Worm (Caenorhabditis elegans) whole organism, L4/young adult: ENCODE results near the gene R144.11.
A peak's percentile ranks its signal among the peaks of the same experiment; 100 is the strongest.
"Not testable (repeated sequence)": the region's sequence is repeated elsewhere in the genome, so short reads cannot be mapped to it uniquely, and the experiment has no call there.

Experiments
- W03F9.2 ChIP-seq: fragments of 150-350 bp; optimal IDR thresholded peaks from 2 replicates; lab custom pipeline; 2014; ENCODE audit warnings: missing biosample characterization, missing genetic modification characterization
- dao-5 ChIP-seq: sonication (generic microtip); optimal IDR thresholded peaks from 2 replicates; lab custom pipeline; 2016; ENCODE audit warnings: missing genotype, missing genetic modification characterization, moderate library complexity, missing compliant biosample characterization
- him-1 ChIP-seq: sonication (generic microtip); optimal IDR thresholded peaks from 2 replicates; lab custom pipeline; 2016; ENCODE audit warnings: missing genotype, missing genetic modification reagents, missing genetic modification characterization, missing compliant biosample characterization

Gene R144.11

DNA sequence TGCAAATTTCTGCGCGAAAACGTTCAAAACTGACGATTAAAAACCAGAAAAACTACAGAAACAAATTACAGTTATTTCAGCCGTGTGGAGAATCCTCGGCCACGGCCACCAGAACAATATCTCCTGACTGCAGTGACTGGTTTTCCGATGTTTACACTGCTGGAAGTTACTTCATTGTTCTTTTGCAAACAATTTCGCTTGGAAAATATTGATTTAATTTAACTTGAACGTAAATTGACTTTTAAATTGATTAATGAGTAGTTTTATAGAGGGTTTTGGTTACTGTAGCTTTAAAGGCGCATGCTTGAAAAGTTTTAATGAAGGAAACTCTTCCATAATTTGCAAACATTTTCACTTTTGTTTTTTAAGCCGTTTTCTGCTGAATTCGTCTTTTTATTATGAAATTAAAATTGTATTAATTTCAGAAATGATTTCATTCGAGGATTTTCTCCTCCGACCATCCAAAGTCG is 9.6 kb downstream of the R144.11 start, which contains the start of gene smcr-8:
smcr-8 (plus strand) TSS at position 420 of the 470 bp plus-strand sequence.
- TF ChIP-seq dao-5 (tag; lab: Kevin White, UChicago) (no peak), W03F9.2 (no peak), him-1 (tag; lab: Kevin White, UChicago) (no peak)

DNA sequence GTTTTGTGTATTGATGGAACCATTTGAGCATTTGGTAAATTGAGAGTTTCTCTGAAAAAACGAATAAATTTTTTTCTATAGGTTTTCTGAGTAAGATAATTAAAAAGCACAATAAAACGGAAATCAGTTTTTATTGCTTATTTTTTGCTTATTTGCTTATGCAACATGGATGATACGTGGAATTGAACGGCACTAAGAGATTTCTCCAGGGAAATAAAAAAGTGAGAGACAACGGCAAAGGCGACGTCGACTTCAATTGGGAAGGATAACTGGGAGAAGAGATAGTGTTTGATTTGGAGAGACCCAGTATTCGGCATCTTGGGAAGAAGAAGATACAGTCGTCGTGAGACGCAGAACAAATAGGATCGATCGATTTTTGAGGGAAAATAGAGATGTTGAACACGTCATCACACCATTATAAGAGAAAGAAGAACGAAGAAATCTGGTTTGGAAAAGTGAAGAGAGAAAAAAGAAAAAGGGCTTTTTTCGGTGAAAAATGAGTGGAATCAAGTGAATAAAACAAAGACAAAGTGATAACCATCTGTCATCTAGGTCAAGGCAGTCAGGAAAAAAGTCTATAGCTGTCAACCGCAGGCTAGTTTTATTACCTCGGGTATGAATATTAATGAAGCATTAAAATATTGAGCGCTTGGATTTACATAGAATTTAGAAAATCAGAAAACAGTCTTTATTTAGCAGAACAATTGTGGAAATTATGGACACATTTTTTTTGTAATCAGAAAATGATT is 10.3 kb downstream of the R144.11 start, which contains the start of gene tmem-131:
tmem-131 (minus strand) TSS at position 51 of the 749 bp plus-strand sequence.
- TF ChIP-seq dao-5 (tag; lab: Kevin White, UChicago) = no peak
- TF ChIP-seq W03F9.2 = no peak
- no peak for TF ChIP-seq him-1 (tag; lab: Kevin White, UChicago)

- no peak for TF ChIP-seq dao-5 (tag; lab: Kevin White, UChicago)
- TF ChIP-seq him-1 (tag; lab: Kevin White, UChicago) = no peak
- no peak for TF ChIP-seq W03F9.2
Observed at ce11 chrIII:4987666-4988065, 21.0 kb downstream of the R144.11 start.

DNA sequence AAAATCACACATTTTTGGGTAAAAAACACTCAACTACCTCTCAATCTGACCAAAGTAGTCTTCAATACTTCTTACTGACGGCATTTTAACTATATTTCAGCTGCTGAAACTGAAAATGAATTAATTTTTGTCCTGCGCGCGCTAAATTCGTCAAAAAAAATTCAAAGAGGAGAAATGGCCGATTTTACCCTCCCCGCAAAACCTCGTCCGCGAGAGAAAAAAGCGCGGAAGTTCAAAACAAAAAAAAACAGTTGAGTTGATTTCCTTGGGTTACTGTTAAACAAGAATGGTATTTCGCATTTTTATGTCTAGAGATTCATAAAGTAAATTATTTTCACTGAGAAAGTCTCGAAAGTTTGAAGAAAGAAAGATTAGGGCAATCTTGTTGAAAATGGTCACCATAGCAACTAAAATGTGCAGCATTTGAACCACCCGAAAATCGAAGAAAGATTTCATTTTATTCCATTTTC is 21.8 kb downstream of the R144.11 start, which contains the start of the genes C27F2.10 and wdr-60:
C27F2.10 (minus strand) TSS at position 109 of the 470 bp plus-strand sequence.
wdr-60 (plus strand) TSS at position 420 of the 470 bp plus-strand sequence.
- no peak for TF ChIP-seq W03F9.2
- no peak for TF ChIP-seq him-1 (tag; lab: Kevin White, UChicago)

DNA sequence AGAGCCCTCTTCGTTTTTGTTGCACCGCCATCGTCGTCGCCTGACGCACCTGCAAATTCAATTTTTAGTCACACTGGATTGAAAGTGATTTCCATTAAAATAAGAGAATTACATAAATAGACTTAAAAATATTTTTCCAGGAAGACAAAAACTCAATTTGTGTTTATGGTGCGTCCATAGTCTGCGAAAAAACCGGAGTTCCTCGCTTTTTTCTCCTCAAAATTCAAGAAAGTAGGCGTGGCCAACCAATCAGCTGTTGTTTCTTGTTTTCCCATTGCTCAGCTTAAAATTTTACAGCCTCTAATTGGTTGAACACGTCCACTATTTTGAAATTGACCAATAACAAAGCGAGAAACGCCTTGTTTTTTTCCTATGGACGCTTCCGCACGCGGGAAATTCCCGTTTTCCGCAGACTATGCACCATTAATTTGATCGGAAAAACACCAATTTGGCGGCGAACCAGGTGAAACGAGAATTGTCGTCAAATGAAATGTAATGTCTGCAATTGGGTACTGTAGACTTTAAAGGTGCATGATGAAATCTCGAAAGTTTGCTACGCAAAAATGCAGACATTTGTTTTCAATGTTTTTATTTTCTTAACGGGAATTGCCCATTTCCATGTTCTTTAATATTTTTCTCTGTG is 24.1 kb downstream of the R144.11 start, which contains the start of gene C27F2.7:
C27F2.7 (minus strand) TSS at position 51 of the 643 bp plus-strand sequence.
- TF ChIP-seq dao-5 (tag; lab: Kevin White, UChicago) = no peak
- TF ChIP-seq him-1 (tag; lab: Kevin White, UChicago) = no peak
- no peak for TF ChIP-seq W03F9.2

DNA sequence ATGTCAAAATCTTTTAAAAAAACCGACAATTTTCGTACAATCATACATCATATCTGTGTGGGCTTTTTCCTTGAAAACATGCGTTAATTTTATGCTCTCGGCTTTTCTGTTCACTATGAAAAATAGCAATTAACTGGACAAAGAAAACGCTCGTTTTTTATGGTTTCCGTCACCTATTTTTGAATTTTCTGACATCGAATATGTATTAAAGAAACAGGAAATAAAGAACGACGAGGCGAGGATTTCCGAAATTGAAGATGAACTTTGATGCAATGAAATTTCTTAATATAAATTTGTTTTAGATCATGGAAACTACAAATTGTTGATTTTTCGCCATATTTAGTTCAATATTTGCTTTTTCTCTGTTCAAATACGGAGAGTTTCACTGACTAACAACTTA is 24.7 kb downstream of the R144.11 start:
- TF ChIP-seq dao-5 (tag; lab: Kevin White, UChicago) = no peak

ce11 chrIII:4980367-4980766 is 28.3 kb downstream of the R144.11 start, which contains the start of gene C27F2.6:
TSS of gene C27F2.6 (minus strand) at chrIII:4980467.
- not testable (repeated sequence) for TF ChIP-seq dao-5 (tag; lab: Kevin White, UChicago); W03F9.2; him-1 (tag; lab: Kevin White, UChicago)

ce11 chrIII:4968146-4968545 is 40.5 kb downstream of the R144.11 start:
- TF ChIP-seq W03F9.2 (no peak), him-1 (tag; lab: Kevin White, UChicago) (no peak), dao-5 (tag; lab: Kevin White, UChicago) (no peak)

DNA sequence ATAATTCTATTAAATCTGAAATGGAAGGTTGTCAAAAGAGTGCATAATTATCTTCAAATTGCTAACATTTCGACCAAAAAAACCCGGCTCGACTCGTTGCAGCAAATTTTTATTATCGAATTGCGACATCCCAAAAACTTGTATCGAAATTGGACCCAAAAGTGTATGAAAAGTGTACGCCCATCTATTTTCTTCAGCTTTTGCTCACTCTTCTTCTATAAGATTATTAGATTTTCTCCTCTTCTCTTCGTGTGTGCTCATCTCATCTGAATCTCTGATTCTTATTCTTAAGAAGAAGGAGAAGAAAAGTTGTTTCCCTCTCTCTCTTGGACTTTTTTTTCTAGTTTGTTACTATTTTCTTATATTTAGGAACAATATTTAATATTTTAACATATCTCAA is 41.4 kb downstream of the R144.11 start:
- TF ChIP-seq dao-5 (tag; lab: Kevin White, UChicago) = no peak
- TF ChIP-seq him-1 (tag; lab: Kevin White, UChicago) = no peak
- no peak for TF ChIP-seq W03F9.2

- TF ChIP-seq him-1 (tag; lab: Kevin White, UChicago) = no peak
- no peak for TF ChIP-seq dao-5 (tag; lab: Kevin White, UChicago)
- no peak for TF ChIP-seq W03F9.2
Observed at ce11 chrIII:4965271-4965670, 43.4 kb downstream of the R144.11 start, which contains the start of gene nca-2. TSS of gene nca-2 (plus strand) at chrIII:4965571.

DNA sequence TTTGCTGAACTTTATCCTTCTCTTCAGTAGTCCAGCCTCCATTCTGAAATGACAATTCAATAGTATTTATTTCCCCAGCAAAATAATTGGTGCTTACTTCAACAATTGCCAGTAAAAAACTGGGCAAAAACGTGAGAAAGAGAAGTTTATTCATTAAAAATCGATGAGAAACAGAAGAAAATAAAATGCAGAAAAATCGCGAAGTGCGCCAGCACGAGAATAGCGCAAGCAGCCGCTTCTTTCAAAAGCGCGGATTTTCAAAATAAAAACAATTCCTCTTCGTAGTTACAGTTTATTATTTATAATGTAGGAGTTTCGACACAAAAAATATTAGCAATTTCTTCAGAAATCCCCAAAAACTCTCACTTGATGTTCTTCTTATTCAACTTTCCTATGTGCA is 45.7 kb downstream of the R144.11 start, which contains the start of gene C27F2.9:
C27F2.9 (minus strand) TSS at position 159 of the 400 bp plus-strand sequence.
- peak; percentile 85 for TF ChIP-seq him-1 (tag; lab: Kevin White, UChicago)
- peak; percentile 93 for TF ChIP-seq W03F9.2
- no peak for TF ChIP-seq dao-5 (tag; lab: Kevin White, UChicago)

ce11 chrIII:4962393-4962792 is 46.2 kb downstream of the R144.11 start, which contains the start of gene vps-22:
TSS of gene vps-22 (minus strand) at chrIII:4962493.
- TF ChIP-seq dao-5 (tag; lab: Kevin White, UChicago) (no peak), W03F9.2 (no peak), him-1 (tag; lab: Kevin White, UChicago) (no peak)

DNA sequence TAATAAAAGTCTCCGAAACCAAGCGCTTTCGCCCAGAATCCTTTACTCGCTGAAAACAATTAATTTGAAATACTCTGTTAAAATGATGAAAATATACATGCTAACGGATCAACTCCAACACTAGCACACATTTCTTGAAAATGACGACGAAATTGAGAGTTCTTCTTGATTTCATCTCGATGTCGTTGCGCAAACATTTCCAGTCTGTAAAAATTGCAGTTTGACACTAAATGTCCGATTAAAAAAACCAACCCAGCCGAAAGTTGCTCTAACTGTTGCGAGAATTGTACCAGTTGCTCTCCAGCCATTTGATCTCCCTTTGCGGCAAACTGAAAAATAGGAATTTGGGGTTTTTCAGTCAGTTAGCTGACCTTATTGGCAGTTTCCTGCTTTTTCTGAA is 47.3 kb downstream of the R144.11 start:
- TF ChIP-seq him-1 (tag; lab: Kevin White, UChicago) (no peak), W03F9.2 (no peak), dao-5 (tag; lab: Kevin White, UChicago) (no peak)
